Fruit fly (Drosophila melanogaster) whole organism, embryonic: ENCODE results near the gene CG17032.

Experiments used
- Bdp1 ChIP-seq: fragments of 200-800 bp; sonication (Bioruptor generic); optimal IDR thresholded peaks from 3 replicates; lab custom pipeline; 2016; ENCODE audit warnings: missing biosample characterization, missing genetic modification characterization
- BtbVII ChIP-seq: fragments of 200-800 bp; sonication (Bioruptor generic); optimal IDR thresholded peaks from 3 replicates; lab custom pipeline; 2017; ENCODE audit warnings: missing biosample characterization, mild to moderate bottlenecking, missing genetic modification characterization
- CG12104 ChIP-seq: fragments of 200-800 bp; sonication (Bioruptor generic); optimal IDR thresholded peaks from 3 replicates; lab custom pipeline; 2016; ENCODE audit warnings: missing biosample characterization, missing genetic modification characterization
- CG14441 ChIP-seq: fragments of 200-800 bp; sonication (Bioruptor generic); IDR thresholded peaks from 2 replicates; pipeline ENCODE4 v1.3.6; 2022; ENCODE audit warnings: missing biosample characterization, missing genetic modification characterization
- CG14667 ChIP-seq: fragments of 200-800 bp; sonication (Bioruptor generic); IDR thresholded peaks from 2 replicates; pipeline ENCODE4 v1.3.6; 2022; ENCODE audit warnings: missing biosample characterization, missing genetic modification characterization
- CG15601 ChIP-seq: fragments of 200-800 bp; sonication (Bioruptor generic); optimal IDR thresholded peaks from 3 replicates; lab custom pipeline; 2019; ENCODE audit warnings: missing biosample characterization, mild to moderate bottlenecking, missing genetic modification characterization, moderate library complexity
- CG17359 ChIP-seq: fragments of 200-800 bp; sonication (Bioruptor generic); optimal IDR thresholded peaks from 3 replicates; lab custom pipeline; 2018; ENCODE audit warnings: missing biosample characterization, mild to moderate bottlenecking, missing genetic modification characterization, moderate library complexity
- CG17385 ChIP-seq: fragments of 200-800 bp; sonication (Bioruptor generic); optimal IDR thresholded peaks from 3 replicates; lab custom pipeline; 2018; ENCODE audit warnings: missing biosample characterization, mild to moderate bottlenecking, missing genetic modification characterization
- CG2116 ChIP-seq: fragments of 200-800 bp; sonication (Bioruptor generic); optimal IDR thresholded peaks from 3 replicates; lab custom pipeline; 2018; ENCODE audit warnings: missing biosample characterization, mild to moderate bottlenecking, missing genetic modification characterization
- CG2678 ChIP-seq: fragments of 200-800 bp; sonication (Bioruptor generic); optimal IDR thresholded peaks from 3 replicates; lab custom pipeline; 2019; ENCODE audit warnings: missing biosample characterization, mild to moderate bottlenecking, missing genetic modification characterization, moderate library complexity
- CG3065 ChIP-seq: fragments of 200-800 bp; sonication (Bioruptor generic); optimal IDR thresholded peaks from 2 replicates; lab custom pipeline; 2016; ENCODE audit warnings: missing biosample characterization, missing genetic modification characterization
- CG31388 ChIP-seq: fragments of 200-800 bp; sonication (Bioruptor generic); optimal IDR thresholded peaks from 2 replicates; lab custom pipeline; 2016; ENCODE audit warnings: missing biosample characterization, missing genetic modification characterization
- CG34224 ChIP-seq: fragments of 200-800 bp; sonication (Bioruptor generic); IDR thresholded peaks from 3 replicates; pipeline ENCODE4 v1.3.6; 2022; ENCODE audit warnings: missing biosample characterization, missing genetic modification characterization; ENCODE audit not compliant: partially characterized antibody
- CG3838 ChIP-seq: fragments of 200-800 bp; sonication (Bioruptor generic); optimal IDR thresholded peaks from 3 replicates; lab custom pipeline; 2016; ENCODE audit warnings: missing biosample characterization, missing genetic modification characterization
- CG3995 ChIP-seq: fragments of 200-800 bp; sonication (Bioruptor generic); optimal IDR thresholded peaks from 3 replicates; lab custom pipeline; 2016; ENCODE audit warnings: missing biosample characterization, missing genetic modification characterization
- CG42726 ChIP-seq: fragments of 200-800 bp; sonication (Bioruptor generic); IDR thresholded peaks from 2 replicates; pipeline ENCODE4 v1.3.6; 2022; ENCODE audit warnings: missing biosample characterization, missing genetic modification characterization; ENCODE audit not compliant: partially characterized antibody
- CG4707 ChIP-seq: fragments of 200-800 bp; sonication (Bioruptor generic); optimal IDR thresholded peaks from 2 replicates; lab custom pipeline; 2018; ENCODE audit warnings: missing biosample characterization, mild to moderate bottlenecking, missing genetic modification characterization, moderate library complexity
- CG4854 ChIP-seq: fragments of 200-800 bp; sonication (Bioruptor generic); optimal IDR thresholded peaks from 2 replicates; lab custom pipeline; 2016; ENCODE audit warnings: missing biosample characterization, missing genetic modification characterization, inconsistent platforms
- CG6175 ChIP-seq: fragments of 200-800 bp; sonication (Bioruptor generic); IDR thresholded peaks from 3 replicates; pipeline ENCODE4 v1.3.6; 2022; ENCODE audit warnings: missing biosample characterization, missing genetic modification characterization
- CG6689 ChIP-seq: fragments of 200-800 bp; sonication (Bioruptor generic); IDR thresholded peaks from 2 replicates; pipeline ENCODE4 v1.3.6; 2022; ENCODE audit warnings: missing biosample characterization, missing genetic modification characterization
- CG8765 ChIP-seq: fragments of 200-800 bp; sonication (Bioruptor generic); IDR thresholded peaks from 2 replicates; pipeline ENCODE4 v1.3.6; 2022; ENCODE audit warnings: missing biosample characterization, missing genetic modification characterization
- CG9437 ChIP-seq: fragments of 200-800 bp; sonication (Bioruptor generic); optimal IDR thresholded peaks from 2 replicates; lab custom pipeline; 2018; ENCODE audit warnings: missing biosample characterization, mild to moderate bottlenecking, missing genetic modification characterization
- Dll ChIP-seq: fragments of 200-800 bp; sonication (Bioruptor generic); IDR thresholded peaks from 4 replicates; pipeline ENCODE4 v1.3.6; 2022; ENCODE audit warnings: missing biosample characterization, missing genetic modification characterization; ENCODE audit not compliant: partially characterized antibody
- ERR ChIP-seq: fragments of 200-800 bp; sonication (Bioruptor generic); optimal IDR thresholded peaks from 2 replicates; lab custom pipeline; 2016; ENCODE audit warnings: missing biosample characterization, missing genetic modification characterization
- Fer1 ChIP-seq: fragments of 200-800 bp; sonication (Bioruptor generic); optimal IDR thresholded peaks from 2 replicates; lab custom pipeline; 2017; ENCODE audit warnings: missing biosample characterization, mild to moderate bottlenecking, missing genetic modification characterization
- GATAe ChIP-seq: fragments of 200-800 bp; sonication (Bioruptor generic); conservative IDR thresholded peaks from 2 replicates; pipeline ENCODE4 v1.3.6; 2022; ENCODE audit warnings: missing biosample characterization, missing genetic modification characterization
- Gug ChIP-seq: fragments of 200-800 bp; sonication (Bioruptor generic); IDR thresholded peaks from 4 replicates; pipeline ENCODE4 v1.3.6; 2022; ENCODE audit warnings: missing biosample characterization, missing genetic modification characterization
- Hey ChIP-seq: fragments of 200-800 bp; sonication (Bioruptor generic); optimal IDR thresholded peaks from 3 replicates; lab custom pipeline; 2018; ENCODE audit warnings: missing biosample characterization, mild to moderate bottlenecking, missing genetic modification characterization
- Hmx ChIP-seq: fragments of 200-800 bp; sonication (Bioruptor generic); optimal IDR thresholded peaks from 2 replicates; lab custom pipeline; 2016; ENCODE audit warnings: missing biosample characterization, missing genetic modification characterization
- Lim3 ChIP-seq: fragments of 200-800 bp; sonication (Bioruptor generic); IDR thresholded peaks from 2 replicates; pipeline ENCODE4 v1.3.6; 2022; ENCODE audit warnings: missing biosample characterization, missing genetic modification characterization
- Mad ChIP-seq: fragments of 200-800 bp; sonication (Bioruptor generic); optimal IDR thresholded peaks from 2 replicates; lab custom pipeline; 2016; ENCODE audit warnings: missing biosample characterization, missing genetic modification characterization
- Neu2 ChIP-seq: fragments of 200-800 bp; sonication (Bioruptor generic); optimal IDR thresholded peaks from 3 replicates; lab custom pipeline; 2016; ENCODE audit warnings: missing biosample characterization, missing genetic modification characterization, borderline replicate concordance
- PHDP ChIP-seq: fragments of 200-800 bp; sonication (Bioruptor generic); optimal IDR thresholded peaks from 3 replicates; lab custom pipeline; 2018; ENCODE audit warnings: missing biosample characterization, mild to moderate bottlenecking, missing genetic modification characterization, moderate library complexity
- Side ChIP-seq: fragments of 200-800 bp; sonication (Bioruptor generic); optimal IDR thresholded peaks from 2 replicates; lab custom pipeline; 2016; ENCODE audit warnings: missing biosample characterization, missing genetic modification characterization
- Six4 ChIP-seq: fragments of 200-800 bp; sonication (Bioruptor generic); optimal IDR thresholded peaks from 2 replicates; lab custom pipeline; 2016; ENCODE audit warnings: missing biosample characterization, missing genetic modification characterization
- YL-1 ChIP-seq: fragments of 200-800 bp; sonication (Bioruptor generic); optimal IDR thresholded peaks from 3 replicates; lab custom pipeline; 2017; ENCODE audit warnings: missing biosample characterization, mild to moderate bottlenecking, missing genetic modification characterization
- cas ChIP-seq: fragments of 200-800 bp; sonication (Bioruptor generic); IDR thresholded peaks from 2 replicates; pipeline ENCODE4 v1.3.6; 2022; ENCODE audit warnings: missing biosample characterization, missing genetic modification characterization
- ci ChIP-seq: fragments of 200-800 bp; sonication (Bioruptor generic); IDR thresholded peaks from 3 replicates; pipeline ENCODE4 v1.3.6; 2022; ENCODE audit warnings: missing biosample characterization, missing genetic modification characterization
- dmrt11E ChIP-seq: fragments of 200-800 bp; sonication (Bioruptor generic); optimal IDR thresholded peaks from 3 replicates; lab custom pipeline; 2018; ENCODE audit warnings: missing biosample characterization, mild to moderate bottlenecking, missing genetic modification characterization, moderate library complexity
- fd3F ChIP-seq: fragments of 200-800 bp; sonication (Bioruptor generic); optimal IDR thresholded peaks from 2 replicates; lab custom pipeline; 2018; ENCODE audit warnings: missing biosample characterization, mild to moderate bottlenecking, missing genetic modification characterization, moderate library complexity
- fd96Cb ChIP-seq: fragments of 200-800 bp; sonication (Bioruptor generic); optimal IDR thresholded peaks from 2 replicates; lab custom pipeline; 2018; ENCODE audit warnings: missing biosample characterization, mild to moderate bottlenecking, missing genetic modification characterization, moderate library complexity
- hb ChIP-seq: fragments of 200-800 bp; sonication (Bioruptor generic); IDR thresholded peaks from 3 replicates; pipeline ENCODE4 v1.3.6; 2022; ENCODE audit warnings: missing biosample characterization, missing genetic modification characterization; ENCODE audit not compliant: partially characterized antibody
- hkb ChIP-seq, 2 experiments: fragments of 200-800 bp in 1 of 2; fragments of >200 bp in 1 of 2; sonication (Bioruptor generic) in 1 of 2; IDR thresholded peaks in 1 of 2; optimal IDR thresholded peaks in 1 of 2; 2 replicates each; pipeline versions ENCODE4 v1.3.6 to Lab custom; 2017 to 2022; ENCODE audit warnings: missing biosample characterization in 1 of 2, missing genetic modification characterization in 1 of 2
- jigr1 ChIP-seq: fragments of 200-800 bp; sonication (Bioruptor generic); IDR thresholded peaks from 3 replicates; pipeline ENCODE4 v1.3.6; 2022; ENCODE audit warnings: missing biosample characterization, missing genetic modification characterization
- odd ChIP-seq: fragments of 200-800 bp; sonication (Bioruptor generic); optimal IDR thresholded peaks from 2 replicates; lab custom pipeline; 2017; ENCODE audit warnings: missing biosample characterization, mild to moderate bottlenecking, missing genetic modification characterization
- onecut ChIP-seq: fragments of 200-800 bp; sonication (Bioruptor generic); IDR thresholded peaks from 2 replicates; pipeline ENCODE4 v1.3.6; 2022; ENCODE audit warnings: missing biosample characterization, missing genetic modification characterization
- tna ChIP-seq: fragments of 200-800 bp; sonication (Bioruptor generic); IDR thresholded peaks from 2 replicates; pipeline ENCODE4 v1.3.6; 2022; ENCODE audit warnings: missing biosample characterization, missing genetic modification characterization; ENCODE audit not compliant: partially characterized antibody
- trem ChIP-seq: fragments of 200-800 bp; optimal IDR thresholded peaks from 3 replicates; lab custom pipeline; 2019; ENCODE audit warnings: missing biosample characterization, mild to moderate bottlenecking, missing genetic modification characterization, moderate library complexity
- tx ChIP-seq: fragments of 200-800 bp; sonication (Bioruptor generic); optimal IDR thresholded peaks from 2 replicates; lab custom pipeline; 2016; ENCODE audit warnings: missing biosample characterization, missing genetic modification characterization

CG17032 gene

DNA sequence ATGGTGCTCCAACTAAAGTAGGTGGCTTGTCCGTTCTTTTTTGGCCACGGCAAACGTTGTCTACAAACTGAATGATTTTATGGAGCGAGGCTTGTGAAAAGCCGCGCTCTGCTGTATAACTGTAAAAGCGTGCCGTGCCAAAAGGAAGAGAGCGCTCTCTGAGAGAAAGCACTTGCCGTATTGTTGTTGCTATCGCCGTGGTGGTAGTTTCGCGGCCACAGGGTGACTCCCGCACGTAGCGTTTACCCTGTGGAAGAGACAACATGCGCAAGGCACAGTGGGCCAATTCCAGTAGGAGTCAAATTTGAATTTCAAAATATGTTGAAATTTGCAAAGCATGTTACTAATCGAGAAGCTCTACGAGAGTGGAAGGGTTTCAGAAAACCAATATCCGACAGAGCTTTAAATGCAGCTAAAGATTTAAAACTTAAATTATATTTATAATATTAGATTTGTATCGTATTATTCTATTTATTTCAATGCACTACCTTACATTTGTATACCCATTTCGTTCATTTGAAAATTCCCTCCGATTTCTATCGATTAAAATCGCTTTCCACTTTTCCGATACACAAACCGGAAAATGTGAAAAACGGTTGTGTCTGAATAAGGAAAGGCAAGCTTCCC lies 33.7 kb upstream of the CG17032 start, which contains the start of gene sff (continued):
- peak; percentile 55 for TF ChIP-seq CG4854 (GFP tag; lab: Kevin White, UChicago)
- TF ChIP-seq CG8765 (GFP tag; lab: Robert Waterston, UW): peak; percentile 84
- TF ChIP-seq ci (GFP tag; lab: Robert Waterston, UW): peak; percentile 94
- peak; percentile 70; the same call in 2 of the 3 replicates for TF ChIP-seq CG6175 (GFP tag; lab: Robert Waterston, UW)
- peak; percentile 75 for TF ChIP-seq CG2116
- peak; percentile 81 for TF ChIP-seq CG12104
- no peak for TF ChIP-seq tna (GFP tag; lab: Robert Waterston, UW)
- peak; percentile 78 for TF ChIP-seq CG14667
- peak; percentile 49 for TF ChIP-seq YL-1
- TF ChIP-seq CG4707 (GFP tag; lab: Kevin White, UChicago): peak; percentile 97
- TF ChIP-seq Dll (GFP tag; lab: Robert Waterston, UW): peak; percentile 69; the same call in 3 of the 4 replicates
- TF ChIP-seq CG42726 (GFP tag; lab: Robert Waterston, UW): no peak
- TF ChIP-seq jigr1 (GFP tag; lab: Robert Waterston, UW): peak; percentile 76; the same call in 2 of the 3 replicates
- TF ChIP-seq odd: peak; percentile 75
- TF ChIP-seq Bdp1 (GFP tag; lab: Kevin White, UChicago): peak; percentile 63
- TF ChIP-seq Neu2 (GFP tag; lab: Kevin White, UChicago): no peak
- peak; percentile 83 for TF ChIP-seq Six4
- TF ChIP-seq GATAe (GFP tag; lab: Robert Waterston, UW): no peak; the same call in 1 of the 2 replicates
- TF ChIP-seq hkb (optimal IDR thresholded peaks at IDR 0.05; lab: Kevin White, UChicago): no peak
- peak; percentile 93 for TF ChIP-seq hkb (GFP tag; IDR thresholded peaks at IDR 0.05; lab: Robert Waterston, UW)
- TF ChIP-seq CG9437: peak; percentile 77
- peak; percentile 88 for TF ChIP-seq CG17359 (tag; lab: Kevin White, UChicago)
- peak; percentile 84 for TF ChIP-seq onecut (GFP tag; lab: Robert Waterston, UW)
- TF ChIP-seq Hmx (GFP tag; lab: Kevin White, UChicago): no peak
- 0 out of 3 replicates have a peak, but pooled peaks have one; percentile 13 for TF ChIP-seq CG34224 (GFP tag; lab: Robert Waterston, UW)
- peak; percentile 80 for TF ChIP-seq BtbVII (GFP tag; lab: Kevin White, UChicago)
- TF ChIP-seq CG3838 (GFP tag; lab: Kevin White, UChicago): peak; percentile 13
- TF ChIP-seq PHDP: peak; percentile 89
- peak; percentile 94 for TF ChIP-seq dmrt11E (tag; lab: Kevin White, UChicago)
- TF ChIP-seq CG15601: peak; percentile 79
- peak; percentile 75 for TF ChIP-seq Lim3
- TF ChIP-seq hb (GFP tag; lab: Robert Waterston, UW): no peak
- peak; percentile 88 for TF ChIP-seq CG14441 (GFP tag; lab: Robert Waterston, UW)
- TF ChIP-seq ERR: peak; percentile 43
- TF ChIP-seq CG3065 (GFP tag; lab: Kevin White, UChicago): peak; percentile 60
- TF ChIP-seq fd96Cb (tag; lab: Kevin White, UChicago): peak; percentile 92
- peak; percentile 45 for TF ChIP-seq tx (GFP tag; lab: Kevin White, UChicago)
- peak; percentile 90 for TF ChIP-seq CG2678 (tag; lab: Kevin White, UChicago)
- peak; percentile 54; the same call in 1 of the 2 replicates for TF ChIP-seq cas
- TF ChIP-seq Hey: peak; percentile 28
- peak; percentile 28 for TF ChIP-seq CG3995
- peak; percentile 98 for TF ChIP-seq CG6689 (GFP tag; lab: Robert Waterston, UW)
- TF ChIP-seq Side (GFP tag; lab: Kevin White, UChicago): peak; percentile 38
- TF ChIP-seq fd3F (GFP tag; lab: Kevin White, UChicago): peak; percentile 65
- TF ChIP-seq CG31388 (GFP tag; lab: Kevin White, UChicago): peak; percentile 72
- TF ChIP-seq Mad (GFP tag; lab: Kevin White, UChicago): peak; percentile 58
- TF ChIP-seq Gug (GFP tag; lab: Robert Waterston, UW): peak; percentile 88
- TF ChIP-seq Fer1 (GFP tag; lab: Kevin White, UChicago): peak; percentile 90
- TF ChIP-seq trem (tag; lab: Kevin White, UChicago): peak; percentile 87
- TF ChIP-seq CG17385 (GFP tag; lab: Kevin White, UChicago): peak; percentile 81
